Fruit fly (Drosophila melanogaster): ENCODE results near the gene Cad87A.

Cad87A gene

DNA sequence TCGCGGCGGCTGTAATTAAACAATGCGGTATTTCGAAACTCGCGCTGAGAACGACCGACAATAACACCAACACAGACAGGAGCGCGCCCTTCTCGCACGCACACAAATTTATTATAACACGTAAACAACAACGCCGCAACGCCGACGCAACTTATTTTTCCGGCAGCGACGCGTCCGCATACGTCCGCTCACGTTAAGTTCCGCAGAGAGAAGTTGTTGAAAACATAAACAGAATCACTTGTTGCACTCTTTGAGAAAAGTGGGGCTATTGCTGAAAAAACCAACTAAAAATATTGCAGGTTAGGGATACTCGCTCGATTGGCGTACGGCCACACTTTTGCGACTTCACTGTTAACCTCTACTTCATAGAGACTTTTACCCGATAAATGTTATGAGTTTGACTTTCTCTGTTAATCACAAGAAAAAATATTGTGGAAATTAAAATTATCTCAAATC, at the start of gene Cad87A:
Gene Cad87A (minus strand): TSS at position 227 of the 456 bp plus-strand sequence.
- TF ChIP-seq rn (GFP tag; IDR thresholded peaks at IDR 0.05) (no peak), Ets98B (GFP tag; IDR thresholded peaks at IDR 0.05) (no peak), gl (tag; optimal IDR thresholded peaks at IDR 0.05) (peak; percentile 12), Pif1A (GFP tag; optimal IDR thresholded peaks at IDR 0.05) (no peak), Snoo (tag; optimal IDR thresholded peaks at IDR 0.05) (no peak), CG4496 (GFP tag; IDR thresholded peaks at IDR 0.05) (no peak), CG8159 (tag; optimal IDR thresholded peaks at IDR 0.05) (peak; percentile 7), EcR (GFP tag; optimal IDR thresholded peaks at IDR 0.05) (peak; percentile 43), CG12605 (GFP tag; IDR thresholded peaks at IDR 0.05) (no peak), CG32121 (GFP tag; IDR thresholded peaks at IDR 0.05) (no peak), CG9948 (tag; optimal IDR thresholded peaks at IDR 0.05) (no peak), CG14655 (GFP tag; optimal IDR thresholded peaks at IDR 0.05) (no peak)

DNA sequence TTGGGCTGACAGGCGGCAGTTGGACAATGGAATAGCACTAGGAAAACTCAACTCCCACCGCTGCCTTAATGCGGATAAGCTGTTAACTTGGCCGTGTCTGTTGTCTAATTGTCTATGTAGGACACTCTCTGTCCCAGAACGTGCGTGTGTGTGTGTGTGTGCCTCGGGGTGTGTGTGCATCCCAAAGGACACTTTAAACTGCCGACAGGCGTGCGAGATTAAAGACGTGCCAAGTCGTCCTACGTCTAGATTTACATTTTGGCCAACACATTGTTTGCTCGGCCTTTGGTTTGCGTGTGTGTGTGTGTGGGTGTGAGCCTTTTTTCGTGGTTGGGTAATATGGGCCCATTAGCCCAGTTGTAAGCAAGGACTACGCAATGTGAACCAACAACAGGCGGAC, 49.2 kb upstream of the Cad87A start:
- TF ChIP-seq CG4496 (GFP tag; IDR thresholded peaks at IDR 0.05) (no peak), Pif1B (GFP tag; optimal IDR thresholded peaks at IDR 0.05) (no peak), CG8159 (tag; optimal IDR thresholded peaks at IDR 0.05) (no peak), Snoo (tag; optimal IDR thresholded peaks at IDR 0.05) (no peak), CG9948 (tag; optimal IDR thresholded peaks at IDR 0.05) (no peak)

DNA sequence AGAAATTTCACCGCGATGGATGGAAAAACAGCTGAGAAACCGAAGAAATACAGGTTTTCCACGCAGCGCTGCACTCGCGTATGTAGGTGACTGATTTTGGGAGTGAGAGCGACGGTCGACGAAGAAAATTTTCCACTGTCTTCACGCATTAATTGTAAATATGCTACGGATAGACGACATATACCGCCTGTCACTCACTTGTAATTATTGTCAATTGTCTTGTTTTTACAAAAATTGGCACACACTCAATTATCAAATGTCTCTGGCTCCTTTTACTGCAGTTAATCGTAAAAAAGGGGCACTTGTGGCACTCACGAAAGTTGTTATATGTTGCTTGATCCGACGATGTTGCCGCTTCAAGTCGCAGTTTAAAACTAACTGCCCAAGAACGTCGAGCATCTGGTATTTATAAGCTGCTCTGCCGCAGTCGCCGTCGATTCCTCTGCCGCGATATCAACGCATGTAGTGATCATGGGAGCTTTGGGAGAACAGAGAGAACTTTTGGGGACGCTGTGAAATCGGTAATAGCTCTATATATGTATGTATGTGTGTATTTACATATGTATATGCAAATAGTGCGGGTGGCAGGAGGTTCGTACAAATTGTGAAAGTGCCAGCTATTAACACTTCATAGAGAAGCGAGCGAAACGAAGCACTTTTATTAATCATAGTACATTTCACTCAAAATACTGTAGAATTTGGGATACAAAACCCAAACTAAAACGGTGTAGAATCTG, 44.2 kb upstream of the Cad87A start, which contains the start of gene mfas:
Gene mfas (minus strand): TSS at position 382 of the 737 bp plus-strand sequence.
- TF ChIP-seq Snoo (tag; optimal IDR thresholded peaks at IDR 0.05) (peak; percentile 3), Pif1B (GFP tag; optimal IDR thresholded peaks at IDR 0.05) (peak; percentile 51), EcR (GFP tag; optimal IDR thresholded peaks at IDR 0.05) (peak; percentile 58), CG4496 (GFP tag; IDR thresholded peaks at IDR 0.05) (0 out of 3 replicates have a peak, but pooled peaks have one; percentile 38), Pif1A (GFP tag; optimal IDR thresholded peaks at IDR 0.05) (peak; percentile 37), CG17806 (tag; optimal IDR thresholded peaks at IDR 0.05) (no peak), CG13204 (GFP tag; optimal IDR thresholded peaks at IDR 0.05) (peak; percentile 21), CG12605 (GFP tag; IDR thresholded peaks at IDR 0.05) (0 out of 2 replicates have a peak, but pooled peaks have one; percentile 9), CG8301 (tag; optimal IDR thresholded peaks at IDR 0.05) (no peak)

DNA sequence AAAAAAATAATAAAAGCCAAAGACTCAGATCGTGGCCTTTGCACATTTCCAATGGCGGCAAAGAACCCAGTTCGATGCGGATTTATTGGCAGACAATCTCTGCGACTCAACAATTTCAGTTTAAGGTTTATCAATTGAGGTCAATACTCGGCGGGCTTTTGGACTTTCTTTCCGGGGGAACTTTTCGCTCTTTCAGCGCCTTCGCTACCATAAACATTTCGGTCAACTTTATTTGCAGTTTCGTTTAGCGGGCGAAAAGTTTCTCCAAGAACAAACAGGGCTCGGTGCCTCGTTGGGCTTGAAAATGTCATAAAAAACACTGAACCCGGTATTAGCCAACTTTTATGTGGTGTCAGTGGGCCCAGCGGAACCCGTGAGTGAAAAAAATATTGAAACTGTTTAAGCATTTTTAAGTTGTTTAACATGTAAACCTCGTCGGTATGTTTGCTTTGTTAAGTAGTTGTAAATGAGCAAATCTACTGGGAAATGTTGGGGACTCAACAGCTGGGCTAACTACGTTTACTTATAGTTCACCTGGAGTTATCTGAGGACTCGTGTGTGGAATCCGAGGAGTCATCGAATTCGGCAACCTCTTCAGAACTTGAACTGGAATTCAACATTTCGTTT, 42.7 kb upstream of the Cad87A start:
- no peak for TF ChIP-seq CG9948 (tag; optimal IDR thresholded peaks at IDR 0.05)
- TF ChIP-seq EcR (GFP tag; optimal IDR thresholded peaks at IDR 0.05): no peak
- TF ChIP-seq Pif1A (GFP tag; optimal IDR thresholded peaks at IDR 0.05): no peak

DNA sequence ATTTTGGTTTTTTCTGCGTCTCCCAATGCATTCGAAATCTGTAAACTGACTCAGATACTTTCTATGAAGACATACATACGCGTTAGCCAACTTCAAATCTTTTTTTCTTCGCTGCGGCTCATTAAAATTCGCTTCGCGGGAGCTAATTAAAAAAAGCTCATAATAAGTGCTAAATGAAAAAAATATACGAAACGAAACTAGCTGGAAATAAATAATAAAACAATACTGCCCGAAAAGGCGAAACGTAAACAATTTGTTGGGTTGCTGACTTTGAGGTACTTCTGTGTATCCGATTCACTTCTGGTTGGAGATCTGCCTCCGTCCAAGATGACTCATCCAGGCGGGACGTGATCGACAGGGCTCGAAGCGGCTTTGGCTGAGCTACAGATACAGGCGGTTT, 41.1 kb upstream of the Cad87A start:
- peak; percentile 42 for TF ChIP-seq CG13204 (GFP tag; optimal IDR thresholded peaks at IDR 0.05)
- no peak for TF ChIP-seq D1 (tag; optimal IDR thresholded peaks at IDR 0.05)

DNA sequence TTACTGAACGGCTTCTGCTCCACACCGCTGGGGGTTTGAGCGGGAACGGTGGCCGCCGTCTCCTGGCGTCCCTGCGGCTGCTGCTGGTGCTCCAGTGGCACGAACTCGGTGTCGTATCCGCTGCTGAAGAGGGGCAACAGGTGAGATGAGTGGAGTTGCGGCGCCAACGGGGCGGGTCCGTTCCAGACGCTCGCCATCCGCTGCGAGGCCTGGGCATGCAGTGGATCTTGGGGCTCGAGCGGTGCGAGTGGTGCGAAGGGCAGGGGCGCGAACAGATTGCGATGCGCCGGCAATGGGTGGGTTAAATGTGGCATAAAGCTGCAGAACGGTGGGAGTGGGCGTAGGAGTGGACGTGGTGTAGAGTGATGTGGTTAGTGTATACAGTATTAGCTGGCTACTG, 40.3 kb upstream of the Cad87A start:
- no peak for TF ChIP-seq CG34367 (tag; optimal IDR thresholded peaks at IDR 0.05)
- TF ChIP-seq CG14655 (GFP tag; optimal IDR thresholded peaks at IDR 0.05): no peak
- TF ChIP-seq CG13204 (GFP tag; optimal IDR thresholded peaks at IDR 0.05): peak; percentile 87

DNA sequence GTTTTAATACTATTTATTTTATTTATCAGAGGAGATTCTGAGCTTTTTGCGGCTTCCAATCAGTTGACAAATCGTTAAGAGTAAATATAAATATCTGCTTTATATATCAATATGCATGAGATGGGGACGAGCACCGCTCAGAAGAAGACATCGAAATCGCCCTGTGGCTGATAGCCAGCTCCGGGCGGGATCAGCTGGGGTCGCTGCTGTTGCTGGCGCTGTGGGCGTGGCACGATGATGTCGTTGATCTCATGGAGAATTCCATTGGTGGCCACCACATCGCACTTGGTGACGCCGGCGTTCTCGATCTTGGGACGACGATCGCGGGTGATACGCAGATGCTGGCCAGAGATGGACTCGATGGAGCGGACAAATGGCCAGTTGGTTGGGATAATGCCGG, 35.9 kb upstream of the Cad87A start:
- TF ChIP-seq EcR (GFP tag; optimal IDR thresholded peaks at IDR 0.05): peak; percentile 79
- TF ChIP-seq D1 (tag; optimal IDR thresholded peaks at IDR 0.05): no peak

DNA sequence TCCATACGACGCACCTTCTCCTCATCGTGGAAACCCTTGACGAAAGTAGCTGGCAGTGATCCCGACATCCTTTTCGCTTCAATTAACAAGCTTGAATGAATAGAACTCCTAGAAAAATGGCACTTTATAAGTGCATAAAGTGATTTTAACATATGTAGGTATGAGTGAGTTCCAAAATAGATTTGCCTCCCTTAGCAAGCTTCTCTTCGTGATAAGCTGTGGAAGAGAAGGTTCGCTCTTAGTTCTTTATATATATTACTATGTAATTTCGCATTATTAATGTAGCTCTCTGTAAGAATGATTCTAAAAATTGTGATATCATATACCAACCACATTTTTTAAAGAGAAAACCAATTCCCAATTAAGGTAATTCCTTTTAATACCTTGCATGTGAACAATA, 35.5 kb upstream of the Cad87A start, which contains the start of gene CG3397:
Gene CG3397 (minus strand): TSS at position 101 of the 400 bp plus-strand sequence.
- TF ChIP-seq CG32121 (GFP tag; IDR thresholded peaks at IDR 0.05) (no peak), CG4496 (GFP tag; IDR thresholded peaks at IDR 0.05) (no peak), Snoo (tag; optimal IDR thresholded peaks at IDR 0.05) (no peak), gl (tag; optimal IDR thresholded peaks at IDR 0.05) (no peak), CG15710 (tag; optimal IDR thresholded peaks at IDR 0.05) (no peak)
